Worm (Caenorhabditis elegans) whole organism, late embryonic: ENCODE measurements around the gene C16D9.5.

Experiments used
- C08G9.2 ChIP-seq: sonication (generic microtip); optimal IDR thresholded peaks from 2 replicates; lab custom pipeline; 2016; ENCODE audit warnings: mild to moderate bottlenecking, missing genetic modification characterization, moderate library complexity, missing compliant biosample characterization
- ama-1 ChIP-seq: fragments of 150-350 bp; optimal IDR thresholded peaks from 2 replicates; lab custom pipeline; 2014
- ceh-22 ChIP-seq: sonication (generic microtip); optimal IDR thresholded peaks from 2 replicates; lab custom pipeline; 2017; ENCODE audit warnings: missing biosample characterization, missing genetic modification characterization
- elt-2 ChIP-seq: sonication (generic microtip); optimal IDR thresholded peaks from 2 replicates; lab custom pipeline; 2016; ENCODE audit warnings: missing genetic modification reagents, missing genetic modification characterization, missing compliant biosample characterization
- pha-4 ChIP-seq: fragments of 150-350 bp; optimal IDR thresholded peaks from 2 replicates; lab custom pipeline; 2018; ENCODE audit warnings: missing biosample characterization, missing genetic modification reagents, missing genetic modification characterization
- pqm-1 ChIP-seq: sonication (generic microtip); optimal IDR thresholded peaks from 2 replicates; lab custom pipeline; 2016; ENCODE audit warnings: missing genetic modification characterization, missing compliant biosample characterization

- peak; percentile 82 for TF ChIP-seq ama-1 (lab: Kevin White, UChicago)
- TF ChIP-seq elt-2 (tag; lab: Kevin White, UChicago): no peak
- TF ChIP-seq C08G9.2 (tag; lab: Kevin White, UChicago): peak; percentile 26
- TF ChIP-seq pqm-1 (tag; lab: Kevin White, UChicago): no peak
- no peak for TF ChIP-seq ceh-22 (tag; lab: Kevin White, UChicago)
- TF ChIP-seq pha-4: no peak
Observed at ce11 chrV:8228712-8229119, 16.6 kb downstream of the C16D9.5 start.
